Fruit fly (Drosophila melanogaster): ENCODE results near the gene mora.
A peak's percentile ranks its signal among the peaks of the same experiment; 100 is the strongest.

Gene mora

DNA sequence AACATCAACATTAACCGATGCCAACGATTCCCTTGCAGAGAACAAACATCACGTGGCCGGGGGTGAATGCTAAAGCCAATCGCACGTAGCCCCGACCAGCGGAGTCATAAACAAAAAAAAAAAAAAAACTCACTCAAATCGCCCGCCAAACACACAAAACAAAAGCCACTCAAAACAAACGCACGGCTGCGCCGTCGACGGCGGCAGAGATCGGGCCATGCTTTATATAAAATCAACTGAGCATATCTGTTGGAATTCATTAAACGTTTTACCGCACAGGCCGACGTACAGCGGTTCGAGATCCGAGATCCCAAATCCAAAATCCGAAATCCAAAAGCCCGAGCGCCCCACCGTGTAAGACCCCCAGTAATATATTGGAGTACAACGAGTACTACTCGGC lies 13.8 kb upstream of the mora start, which contains the start of gene CG13606:
Gene CG13606 (plus strand): TSS at position 250 of the 400 bp plus-strand sequence.
- no peak for TF ChIP-seq CG8119 (GFP tag; IDR thresholded peaks at IDR 0.05)
- TF ChIP-seq CG16779 (tag; optimal IDR thresholded peaks at IDR 0.05) = no peak
- TF ChIP-seq Sox14 (GFP tag; optimal IDR thresholded peaks at IDR 0.05) = no peak
- TF ChIP-seq Smox (GFP tag; optimal IDR thresholded peaks at IDR 0.05) = no peak
- no peak for TF ChIP-seq CG34406 (GFP tag; optimal IDR thresholded peaks at IDR 0.05)
- TF ChIP-seq CG15336 (GFP tag; IDR thresholded peaks at IDR 0.05) = no peak
- TF ChIP-seq topi (GFP tag; optimal IDR thresholded peaks at IDR 0.05) = no peak
- no peak for TF ChIP-seq CG6792 (GFP tag; optimal IDR thresholded peaks at IDR 0.05)
- no peak for TF ChIP-seq Ets21C (GFP tag; optimal IDR thresholded peaks at IDR 0.05)

DNA sequence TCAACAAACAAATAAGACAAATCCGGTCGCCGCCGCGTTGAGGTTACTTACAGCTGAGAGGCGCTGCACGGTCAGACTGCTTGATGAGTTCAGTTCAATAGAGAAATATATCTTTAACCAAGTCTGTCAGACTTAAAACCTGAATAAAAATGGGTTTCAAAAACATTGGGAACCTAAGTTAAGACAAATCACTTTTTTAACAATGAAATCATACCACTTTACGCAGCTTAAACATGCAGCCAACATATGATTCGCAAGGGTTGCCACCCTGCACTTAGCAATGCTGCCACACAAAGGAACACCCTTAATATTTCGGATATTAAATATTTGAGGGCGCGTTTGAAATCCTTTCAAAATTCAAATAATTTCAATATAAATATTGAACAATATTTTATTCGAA lies 2.5 kb downstream of the mora start, which contains the start of gene CG5515:
Gene CG5515 (minus strand): TSS at position 278 of the 400 bp plus-strand sequence.
- TF ChIP-seq CG6163 (GFP tag; IDR thresholded peaks at IDR 0.05) = peak; percentile 64
- no peak for TF ChIP-seq Sox102F (GFP tag; optimal IDR thresholded peaks at IDR 0.05)
- TF ChIP-seq fd59A (GFP tag; optimal IDR thresholded peaks at IDR 0.05) = no peak
- TF ChIP-seq Blimp-1 (GFP tag; optimal IDR thresholded peaks at IDR 0.05) = no peak
- peak; percentile 77 for TF ChIP-seq lz (GFP tag; optimal IDR thresholded peaks at IDR 0.05)
- TF ChIP-seq esn (GFP tag; optimal IDR thresholded peaks at IDR 0.05) = peak; percentile 81
- no peak for TF ChIP-seq CG6808 (GFP tag; optimal IDR thresholded peaks at IDR 0.05)
- no peak for TF ChIP-seq CG3919 (GFP tag; optimal IDR thresholded peaks at IDR 0.05)
- peak; percentile 45 for TF ChIP-seq CG11902 (GFP tag; optimal IDR thresholded peaks at IDR 0.05)
- TF ChIP-seq ss (GFP tag; optimal IDR thresholded peaks at IDR 0.05) = no peak
- TF ChIP-seq CG31627 (GFP tag; optimal IDR thresholded peaks at IDR 0.05) = peak; percentile 80
- TF ChIP-seq svp (GFP tag) = no peak
- no peak for TF ChIP-seq Met (GFP tag; optimal IDR thresholded peaks at IDR 0.05)
- TF ChIP-seq CG8632 (GFP tag; optimal IDR thresholded peaks at IDR 0.05) = peak; percentile 22
- no peak for TF ChIP-seq achi (GFP tag; optimal IDR thresholded peaks at IDR 0.05)
- no peak for TF ChIP-seq CG10669 (GFP tag; optimal IDR thresholded peaks at IDR 0.05)
- peak; percentile 14; the same call in 1 of the 2 replicates for TF ChIP-seq CG11294 (GFP tag; IDR thresholded peaks at IDR 0.05)
- TF ChIP-seq CG8119 (GFP tag; IDR thresholded peaks at IDR 0.05) = peak; percentile 35; the same call in 1 of the 3 replicates
- no peak for TF ChIP-seq Eip75B (GFP tag; optimal IDR thresholded peaks at IDR 0.05)
- peak; percentile 74 for TF ChIP-seq pdm3 (GFP tag; optimal IDR thresholded peaks at IDR 0.05)
- peak; percentile 62 for TF ChIP-seq CG10631 (GFP tag; optimal IDR thresholded peaks at IDR 0.05)
- no peak for TF ChIP-seq CG6854 (GFP tag; optimal IDR thresholded peaks at IDR 0.05)
- TF ChIP-seq CG9139 (GFP tag; optimal IDR thresholded peaks at IDR 0.05) = no peak
- peak; percentile 57; the same call in 2 of the 3 replicates for TF ChIP-seq eg (GFP tag; IDR thresholded peaks at IDR 0.05)
- TF ChIP-seq CG6276 (GFP tag; optimal IDR thresholded peaks at IDR 0.05) = no peak
- TF ChIP-seq fkh (GFP tag; optimal IDR thresholded peaks at IDR 0.05) = no peak
- peak; percentile 65 for TF ChIP-seq CG32006 (GFP tag; optimal IDR thresholded peaks at IDR 0.05)
- TF ChIP-seq Gug (GFP tag; IDR thresholded peaks at IDR 0.05) = no peak
- peak; percentile 63 for TF ChIP-seq acj6 (GFP tag; optimal IDR thresholded peaks at IDR 0.05)
- TF ChIP-seq CG34406 (GFP tag; optimal IDR thresholded peaks at IDR 0.05) = peak; percentile 63
- peak; percentile 48 for TF ChIP-seq net (GFP tag; optimal IDR thresholded peaks at IDR 0.05)
- TF ChIP-seq CG16779 (tag; optimal IDR thresholded peaks at IDR 0.05) = no peak
- peak; percentile 79 for TF ChIP-seq Sox14 (GFP tag; optimal IDR thresholded peaks at IDR 0.05)
- TF ChIP-seq CG11762 (GFP tag; optimal IDR thresholded peaks at IDR 0.05; ENCODE audit: insufficient read depth) = peak; percentile 26
- TF ChIP-seq CG15336 (GFP tag; IDR thresholded peaks at IDR 0.05) = no peak
- TF ChIP-seq CG3032 (tag; optimal IDR thresholded peaks at IDR 0.05) = peak; percentile 48
- TF ChIP-seq CG7368 (GFP tag; optimal IDR thresholded peaks at IDR 0.05) = no peak
- peak; percentile 73 for TF ChIP-seq OdsH (GFP tag; optimal IDR thresholded peaks at IDR 0.05)
- TF ChIP-seq Eip93F (GFP tag; optimal IDR thresholded peaks at IDR 0.05) = no peak
- peak; percentile 64 for TF ChIP-seq Sox15 (GFP tag; optimal IDR thresholded peaks at IDR 0.05)
- no peak for TF ChIP-seq dsx (GFP tag; optimal IDR thresholded peaks at IDR 0.05; ENCODE audit: poor library complexity, severe bottlenecking)
- TF ChIP-seq fd85E (GFP tag; optimal IDR thresholded peaks at IDR 0.05) = no peak
- TF ChIP-seq CG8319 (GFP tag; optimal IDR thresholded peaks at IDR 0.05) = peak; percentile 40
- TF ChIP-seq CG4318 (GFP tag; optimal IDR thresholded peaks at IDR 0.05) = peak; percentile 52
- TF ChIP-seq Ets21C (GFP tag; optimal IDR thresholded peaks at IDR 0.05) = peak; percentile 67
- no peak for TF ChIP-seq Ets96B (tag; optimal IDR thresholded peaks at IDR 0.05)

Data from whole organism, prepupa.